Worm (Caenorhabditis elegans): Measurements from ENCODE around the gene srw-145.

The srw-145 gene

DNA sequence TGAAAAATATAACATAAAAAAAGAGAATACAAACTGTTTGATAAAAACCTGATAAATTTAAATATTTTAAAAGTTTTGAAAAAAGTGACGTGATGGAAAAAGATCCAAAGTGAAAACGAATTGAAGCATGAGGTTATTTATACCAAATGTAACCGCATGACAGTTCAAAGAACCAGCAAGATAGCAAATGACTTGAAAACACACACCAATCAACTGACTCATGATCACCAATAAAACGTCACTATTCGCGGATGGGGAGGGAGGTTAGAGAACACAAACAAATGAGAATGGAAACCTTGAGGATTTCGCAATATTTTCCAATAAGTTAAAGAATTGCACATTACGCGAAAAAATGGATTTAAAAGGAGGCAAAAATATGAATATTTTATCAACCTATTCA, 27.6 kb upstream of the srw-145 start, which contains the start of gene C06B3.7 (continued):
- TF ChIP-seq ceh-88 (GFP tag; IDR thresholded peaks at IDR 0.05), result peak; percentile 33; the same call in 1 of the 2 replicates
- TF ChIP-seq F16B12.6 (tag; optimal IDR thresholded peaks at IDR 0.05), result no peak
- peak; percentile 94 for TF ChIP-seq nhr-20 (tag; optimal IDR thresholded peaks at IDR 0.05)
- TF ChIP-seq tbx-2 (tag; optimal IDR thresholded peaks at IDR 0.05), result peak; percentile 75
- peak; percentile 85 for TF ChIP-seq elt-2 (tag; optimal IDR thresholded peaks at IDR 0.05)
- no peak for TF ChIP-seq nhr-77 (tag; optimal IDR thresholded peaks at IDR 0.05)
- peak; percentile 97 for TF ChIP-seq nhr-71 (tag; optimal IDR thresholded peaks at IDR 0.05)
- peak; percentile 64 to 90 for TF ChIP-seq lin-35 (GFP tag; optimal IDR thresholded peaks at IDR 0.05)
- peak; percentile 26 for TF ChIP-seq ceh-90 (tag; optimal IDR thresholded peaks at IDR 0.05)
- no peak for TF ChIP-seq sptf-1 (tag; optimal IDR thresholded peaks at IDR 0.05)
- no peak for TF ChIP-seq nhr-76 (tag; optimal IDR thresholded peaks at IDR 0.05)
- peak; percentile 85 for TF ChIP-seq rnt-1 (tag; optimal IDR thresholded peaks at IDR 0.05)
- peak; percentile 74 to 85 for TF ChIP-seq lsy-2 (tag; optimal IDR thresholded peaks at IDR 0.05)
- no peak for TF ChIP-seq mab-9 (GFP tag; IDR thresholded peaks at IDR 0.05)
- TF ChIP-seq irx-1 (tag; optimal IDR thresholded peaks at IDR 0.05), result peak; percentile 63
- TF ChIP-seq ces-1 (GFP tag; optimal IDR thresholded peaks at IDR 0.05), result no peak
- peak; percentile 88 for TF ChIP-seq mep-1 (tag; optimal IDR thresholded peaks at IDR 0.05)
- peak; percentile 44 for TF ChIP-seq snpc-4 (tag; optimal IDR thresholded peaks at IDR 0.05)
- no peak for TF ChIP-seq nhr-84 (tag; optimal IDR thresholded peaks at IDR 0.05)
- peak; percentile 89 for TF ChIP-seq blmp-1 (tag; optimal IDR thresholded peaks at IDR 0.05)
- TF ChIP-seq C16A3.4 (tag; optimal IDR thresholded peaks at IDR 0.05), result peak; percentile 90
- TF ChIP-seq fkh-4 (tag; optimal IDR thresholded peaks at IDR 0.05; ENCODE audit: borderline replicate concordance), result no peak
- peak; percentile 100 for TF ChIP-seq vab-15 (tag; optimal IDR thresholded peaks at IDR 0.05)
- peak; percentile 36 to 54 for TF ChIP-seq efl-1 (optimal IDR thresholded peaks at IDR 0.05)
- TF ChIP-seq efl-1 (GFP tag; optimal IDR thresholded peaks at IDR 0.05 in 1 of 2), result peak; percentile 26 to 87
- TF ChIP-seq unc-62 (GFP tag; optimal IDR thresholded peaks at IDR 0.05), result no peak
- peak; percentile 46 for TF ChIP-seq pqm-1 (tag; optimal IDR thresholded peaks at IDR 0.05)
- peak; percentile 84 for TF ChIP-seq skn-1 (tag; optimal IDR thresholded peaks at IDR 0.05)
- no peak for TF ChIP-seq aly-2 (tag; optimal IDR thresholded peaks at IDR 0.05)
- no peak for TF ChIP-seq C34B4.2 (tag; optimal IDR thresholded peaks at IDR 0.05)
- TF ChIP-seq efl-3 (GFP tag; optimal IDR thresholded peaks at IDR 0.05), result no peak
- peak; percentile 83 for TF ChIP-seq nhr-90 (tag; optimal IDR thresholded peaks at IDR 0.05; ENCODE audit: poor library complexity)
- TF ChIP-seq ztf-11 (tag; optimal IDR thresholded peaks at IDR 0.05), result no peak
- peak; percentile 55 for TF ChIP-seq C04F5.9 (tag; optimal IDR thresholded peaks at IDR 0.05)
- no peak for TF ChIP-seq lin-15B (tag; optimal IDR thresholded peaks at IDR 0.05)
- peak; percentile 62 for TF ChIP-seq fos-1 (tag; optimal IDR thresholded peaks at IDR 0.05)
- TF ChIP-seq pag-3 (tag; optimal IDR thresholded peaks at IDR 0.05; ENCODE audit: borderline replicate concordance, insufficient read depth), result no peak
- TF ChIP-seq sox-4 (tag; optimal IDR thresholded peaks at IDR 0.05), result peak; percentile 61
- TF ChIP-seq nhr-11 (tag; optimal IDR thresholded peaks at IDR 0.05), result peak; percentile 55
- TF ChIP-seq Y116A8C.19 (tag; optimal IDR thresholded peaks at IDR 0.05; ENCODE audit: borderline replicate concordance), result no peak
- peak; percentile 34 for TF ChIP-seq lin-39 (tag; optimal IDR thresholded peaks at IDR 0.05)
- peak; percentile 89 for TF ChIP-seq xbp-1 (tag; optimal IDR thresholded peaks at IDR 0.05)
- peak in 1 of 2 experiments; percentile 94 for TF ChIP-seq mdl-1 (tag; optimal IDR thresholded peaks at IDR 0.05)
- peak; percentile 64 for TF ChIP-seq mef-2 (tag; optimal IDR thresholded peaks at IDR 0.05)
- no peak for TF ChIP-seq ets-5 (GFP tag; IDR thresholded peaks at IDR 0.05)
- TF ChIP-seq pax-3 (tag; optimal IDR thresholded peaks at IDR 0.05), result peak; percentile 82
- TF ChIP-seq lir-3 (tag; optimal IDR thresholded peaks at IDR 0.05; ENCODE audit: poor library complexity), result peak; percentile 59
- peak; percentile 81 for TF ChIP-seq ztf-4 (tag; optimal IDR thresholded peaks at IDR 0.05)

Data from whole organism, L1 larva.